Fruit fly (Drosophila melanogaster) whole organism, embryonic: ENCODE results near the gene Uba5.

Experiments
- Bdp1 ChIP-seq: fragments of 200-800 bp; sonication (Bioruptor generic); optimal IDR thresholded peaks from 3 replicates; lab custom pipeline; 2016; ENCODE audit warnings: missing biosample characterization, missing genetic modification characterization
- CG10654 ChIP-seq: fragments of 200-800 bp; sonication (Bioruptor generic); optimal IDR thresholded peaks from 2 replicates; lab custom pipeline; 2016; ENCODE audit warnings: missing biosample characterization, missing genetic modification characterization
- CG10979 ChIP-seq: fragments of 200-800 bp; sonication (Bioruptor generic); optimal IDR thresholded peaks from 2 replicates; lab custom pipeline; 2018; ENCODE audit warnings: missing biosample characterization, mild to moderate bottlenecking, missing genetic modification characterization, moderate library complexity
- CG11398 ChIP-seq: fragments of 200-800 bp; sonication (Bioruptor generic); optimal IDR thresholded peaks from 2 replicates; lab custom pipeline; 2016; ENCODE audit warnings: missing biosample characterization, missing genetic modification characterization
- CG11695 ChIP-seq: fragments of 200-800 bp; sonication (Bioruptor generic); IDR thresholded peaks from 3 replicates; pipeline ENCODE4 v1.3.6; 2022; ENCODE audit warnings: missing biosample characterization, missing genetic modification characterization
- CG12155 ChIP-seq: fragments of 200-800 bp; sonication (Bioruptor generic); optimal IDR thresholded peaks from 3 replicates; lab custom pipeline; 2016; ENCODE audit warnings: missing biosample characterization, missing genetic modification characterization
- CG14710 ChIP-seq: fragments of 200-800 bp; sonication (Bioruptor generic); optimal IDR thresholded peaks from 3 replicates; lab custom pipeline; 2019; ENCODE audit warnings: missing biosample characterization, mild to moderate bottlenecking, missing genetic modification characterization, moderate library complexity
- CG1529 ChIP-seq: fragments of 200-800 bp; sonication (Bioruptor generic); optimal IDR thresholded peaks from 3 replicates; lab custom pipeline; 2018; ENCODE audit warnings: missing biosample characterization, missing genetic modification characterization
- CG1647 ChIP-seq: fragments of 200-800 bp; sonication (Bioruptor generic); optimal IDR thresholded peaks from 3 replicates; lab custom pipeline; 2016; ENCODE audit warnings: missing biosample characterization, missing genetic modification characterization
- CG16813 ChIP-seq: fragments of 200-800 bp; sonication (Bioruptor generic); IDR thresholded peaks from 3 replicates; pipeline ENCODE4 v1.3.6; 2022; ENCODE audit warnings: missing biosample characterization, missing genetic modification characterization; ENCODE audit not compliant: partially characterized antibody
- CG2116 ChIP-seq: fragments of 200-800 bp; sonication (Bioruptor generic); optimal IDR thresholded peaks from 3 replicates; lab custom pipeline; 2018; ENCODE audit warnings: missing biosample characterization, mild to moderate bottlenecking, missing genetic modification characterization
- CG2712 ChIP-seq: fragments of 200-800 bp; optimal IDR thresholded peaks from 3 replicates; lab custom pipeline; 2019; ENCODE audit warnings: missing biosample characterization, mild to moderate bottlenecking, missing genetic modification characterization, moderate library complexity
- CG7357 ChIP-seq: fragments of 200-800 bp; sonication (Bioruptor generic); IDR thresholded peaks from 3 replicates; pipeline ENCODE4 v1.3.6; 2022; ENCODE audit warnings: missing biosample characterization, missing genetic modification characterization
- CG9932 ChIP-seq: fragments of 200-800 bp; sonication (Bioruptor generic); IDR thresholded peaks from 2 replicates; pipeline ENCODE4 v1.3.6; 2022; ENCODE audit warnings: missing biosample characterization, missing genetic modification characterization
- Chrac-16 ChIP-seq: fragments of 200-800 bp; sonication (Bioruptor generic); optimal IDR thresholded peaks from 3 replicates; lab custom pipeline; 2016; ENCODE audit warnings: missing biosample characterization, missing genetic modification characterization
- D19B ChIP-seq: fragments of 200-800 bp; sonication (Bioruptor generic); optimal IDR thresholded peaks from 2 replicates; lab custom pipeline; 2017; ENCODE audit warnings: missing biosample characterization, mild to moderate bottlenecking, missing genetic modification characterization
- Dad ChIP-seq: fragments of 200-800 bp; sonication (Bioruptor generic); optimal IDR thresholded peaks from 3 replicates; lab custom pipeline; 2016; ENCODE audit warnings: missing biosample characterization, missing genetic modification characterization
- Deaf1 ChIP-seq: fragments of 200-800 bp; optimal IDR thresholded peaks from 3 replicates; lab custom pipeline; 2019; ENCODE audit warnings: missing biosample characterization, mild to moderate bottlenecking, missing genetic modification characterization, moderate library complexity
- Elba2 ChIP-seq: fragments of 200-800 bp; sonication (Bioruptor generic); optimal IDR thresholded peaks from 3 replicates; lab custom pipeline; 2016; ENCODE audit warnings: missing biosample characterization, missing genetic modification characterization
- Fer2 ChIP-seq: fragments of 200-800 bp; sonication (Bioruptor generic); optimal IDR thresholded peaks from 2 replicates; lab custom pipeline; 2018; ENCODE audit warnings: missing biosample characterization, mild to moderate bottlenecking, missing genetic modification characterization, moderate library complexity
- HLH4C ChIP-seq: fragments of 200-800 bp; sonication (Bioruptor generic); IDR thresholded peaks from 3 replicates; pipeline ENCODE4 v1.3.6; 2022; ENCODE audit warnings: missing biosample characterization, missing genetic modification characterization; ENCODE audit not compliant: partially characterized antibody
- Hand ChIP-seq: fragments of 200-800 bp; sonication (Bioruptor generic); optimal IDR thresholded peaks from 2 replicates; lab custom pipeline; 2017; ENCODE audit warnings: mild to moderate bottlenecking, missing biosample characterization, missing genetic modification reagents, missing genetic modification characterization
- MESR4 ChIP-seq: fragments of 200-800 bp; sonication (Bioruptor generic); optimal IDR thresholded peaks from 2 replicates; lab custom pipeline; 2018; ENCODE audit warnings: missing biosample characterization, mild to moderate bottlenecking, missing genetic modification characterization, moderate library complexity
- MTF-1 ChIP-seq: fragments of 200-800 bp; sonication (Bioruptor generic); optimal IDR thresholded peaks from 2 replicates; lab custom pipeline; 2018; ENCODE audit warnings: missing biosample characterization, mild to moderate bottlenecking, missing genetic modification characterization, borderline replicate concordance
- Med ChIP-seq: fragments of 200-800 bp; sonication (Bioruptor generic); peaks from one replicate; lab custom pipeline; 2016; ENCODE audit warnings: missing biosample characterization, missing genetic modification characterization, mild to moderate bottlenecking, inconsistent platforms, moderate library complexity
- Opbp ChIP-seq: fragments of 200-800 bp; sonication (Bioruptor generic); IDR thresholded peaks from 3 replicates; pipeline ENCODE4 v1.3.6; 2022; ENCODE audit warnings: missing biosample characterization, missing genetic modification characterization; ENCODE audit not compliant: partially characterized antibody
- TFAM ChIP-seq: fragments of 200-800 bp; sonication (Bioruptor generic); optimal IDR thresholded peaks from 2 replicates; lab custom pipeline; 2017; ENCODE audit warnings: missing biosample characterization, missing genetic modification characterization, inconsistent platforms
- Tbp ChIP-seq: fragments of >200 bp; optimal IDR thresholded peaks from 2 replicates; lab custom pipeline; 2018; ENCODE audit warnings: missing biosample characterization, missing genetic modification characterization
- Trl ChIP-seq, 3 experiments: fragments of >200 bp in 2 of 3; fragments of 200-800 bp in 1 of 3; sonication (Bioruptor generic) in 1 of 3; optimal IDR thresholded peaks; 2 replicates in 1 of 3; 3 replicates in 2 of 3; lab custom pipeline; 2016 to 2017; ENCODE audit warnings: missing biosample characterization in 1 of 3, missing genetic modification characterization in 1 of 3
- Xrp1 ChIP-seq: fragments of 200-800 bp; sonication (Bioruptor generic); IDR thresholded peaks from 2 replicates; pipeline ENCODE4 v1.3.6; 2022; ENCODE audit warnings: missing biosample characterization, missing genetic modification characterization
- ash1 ChIP-seq: fragments of 200-800 bp; sonication (Bioruptor generic); optimal IDR thresholded peaks from 2 replicates; lab custom pipeline; 2018; ENCODE audit warnings: missing biosample characterization, mild to moderate bottlenecking, missing genetic modification characterization
- bsh ChIP-seq, 2 experiments: fragments of 200-800 bp; sonication (Bioruptor generic); optimal IDR thresholded peaks; 2 replicates each; lab custom pipeline; 2017 to 2018; ENCODE audit warnings: mild to moderate bottlenecking in 2 of 2, missing biosample characterization in 2 of 2, missing genetic modification characterization in 2 of 2, moderate library complexity in 1 of 2
- cas ChIP-seq: fragments of 200-800 bp; sonication (Bioruptor generic); IDR thresholded peaks from 2 replicates; pipeline ENCODE4 v1.3.6; 2022; ENCODE audit warnings: missing biosample characterization, missing genetic modification characterization
- dan ChIP-seq: fragments of 200-800 bp; sonication (Bioruptor generic); IDR thresholded peaks from 2 replicates; pipeline ENCODE4 v1.3.6; 2022; ENCODE audit warnings: missing biosample characterization, missing genetic modification characterization
- fu2 ChIP-seq: fragments of 200-800 bp; sonication (Bioruptor generic); optimal IDR thresholded peaks from 2 replicates; lab custom pipeline; 2016; ENCODE audit warnings: missing biosample characterization, missing genetic modification characterization
- hkb ChIP-seq, 2 experiments: fragments of 200-800 bp in 1 of 2; fragments of >200 bp in 1 of 2; sonication (Bioruptor generic) in 1 of 2; IDR thresholded peaks in 1 of 2; optimal IDR thresholded peaks in 1 of 2; 2 replicates each; pipeline versions ENCODE4 v1.3.6 to Lab custom; 2017 to 2022; ENCODE audit warnings: missing biosample characterization in 1 of 2, missing genetic modification characterization in 1 of 2
- klu ChIP-seq: fragments of 200-800 bp; sonication (Bioruptor generic); IDR thresholded peaks from 2 replicates; pipeline ENCODE4 v1.3.6; 2022; ENCODE audit warnings: missing biosample characterization, missing genetic modification characterization
- lab ChIP-seq: fragments of 200-800 bp; sonication (Bioruptor generic); optimal IDR thresholded peaks from 3 replicates; lab custom pipeline; 2017; ENCODE audit warnings: missing biosample characterization, missing genetic modification characterization, mild to moderate bottlenecking, moderate library complexity, missing genetic modification reagents
- nau ChIP-seq: fragments of 200-800 bp; sonication (Bioruptor generic); optimal IDR thresholded peaks from 3 replicates; lab custom pipeline; 2017; ENCODE audit warnings: missing biosample characterization, mild to moderate bottlenecking, missing genetic modification characterization, missing genetic modification reagents
- nerfin-2 ChIP-seq: fragments of 200-800 bp; sonication (Bioruptor generic); IDR thresholded peaks from 2 replicates; pipeline ENCODE4 v1.3.6; 2022; ENCODE audit warnings: missing biosample characterization, missing genetic modification characterization; ENCODE audit not compliant: partially characterized antibody
- nom ChIP-seq: fragments of 200-800 bp; sonication (Bioruptor generic); optimal IDR thresholded peaks from 2 replicates; lab custom pipeline; 2017; ENCODE audit warnings: missing biosample characterization, missing genetic modification characterization, mild to moderate bottlenecking, moderate library complexity, missing genetic modification reagents
- phol ChIP-seq: fragments of 200-800 bp; sonication (Bioruptor generic); optimal IDR thresholded peaks from 3 replicates; lab custom pipeline; 2018; ENCODE audit warnings: missing biosample characterization, mild to moderate bottlenecking, missing genetic modification characterization, moderate library complexity
- run ChIP-seq: fragments of 200-800 bp; sonication (Bioruptor generic); optimal IDR thresholded peaks from 3 replicates; lab custom pipeline; 2018; ENCODE audit warnings: missing biosample characterization, mild to moderate bottlenecking, missing genetic modification characterization
- tap ChIP-seq: fragments of 200-800 bp; optimal IDR thresholded peaks from 3 replicates; lab custom pipeline; 2019; ENCODE audit warnings: missing biosample characterization, mild to moderate bottlenecking, missing genetic modification characterization, moderate library complexity
- tin ChIP-seq: fragments of 200-800 bp; sonication (Bioruptor generic); optimal IDR thresholded peaks from 3 replicates; lab custom pipeline; 2016; ENCODE audit warnings: missing biosample characterization, missing genetic modification characterization
- trh ChIP-seq: fragments of 200-800 bp; sonication (Bioruptor generic); optimal IDR thresholded peaks from 2 replicates; lab custom pipeline; 2016; ENCODE audit warnings: missing biosample characterization, missing genetic modification characterization

The Uba5 gene

DNA sequence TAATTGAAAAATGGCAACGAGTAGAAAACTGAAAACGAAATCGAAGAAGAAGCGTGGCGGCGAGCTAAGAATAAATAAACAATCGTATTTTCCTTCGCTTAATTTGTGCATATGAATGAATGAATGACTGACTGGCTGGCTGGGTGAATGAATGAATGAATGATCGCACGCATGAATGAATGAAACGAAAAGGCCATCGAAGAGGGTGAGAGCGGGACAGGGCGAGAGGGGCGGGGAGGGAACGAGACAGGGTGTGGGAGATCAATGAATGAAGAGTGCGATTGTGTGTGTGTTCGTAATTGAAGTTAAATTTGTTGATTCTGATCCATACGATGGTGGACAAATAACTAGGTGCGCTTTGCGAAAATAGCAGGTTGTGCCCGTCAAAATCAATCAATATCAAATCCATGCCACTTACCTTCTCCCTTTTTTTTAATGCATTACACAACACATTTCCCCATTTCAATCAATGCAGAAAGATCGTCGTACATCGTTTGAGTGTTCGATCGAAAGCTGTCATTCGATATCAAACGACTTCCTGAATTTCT, 43.8 kb downstream of the Uba5 start (continued):
- no peak for TF ChIP-seq CG14710
- no peak for TF ChIP-seq lab (GFP tag; lab: Kevin White, UChicago)
- 0 out of 3 replicates have a peak, but pooled peaks have one; percentile 17 for TF ChIP-seq CG11695
- TF ChIP-seq Bdp1 = no peak
- TF ChIP-seq nom (GFP tag; lab: Kevin White, UChicago) = no peak
- TF ChIP-seq Opbp (GFP tag; lab: Robert Waterston, UW) = no peak
- peak in 1 of 2 experiments; percentile 3 for TF ChIP-seq bsh (GFP tag; optimal IDR thresholded peaks at IDR 0.05; lab: Kevin White, UChicago)
- no peak for TF ChIP-seq CG16813 (GFP tag; lab: Robert Waterston, UW)
- TF ChIP-seq, all 482 proteins: peak for 17

DNA sequence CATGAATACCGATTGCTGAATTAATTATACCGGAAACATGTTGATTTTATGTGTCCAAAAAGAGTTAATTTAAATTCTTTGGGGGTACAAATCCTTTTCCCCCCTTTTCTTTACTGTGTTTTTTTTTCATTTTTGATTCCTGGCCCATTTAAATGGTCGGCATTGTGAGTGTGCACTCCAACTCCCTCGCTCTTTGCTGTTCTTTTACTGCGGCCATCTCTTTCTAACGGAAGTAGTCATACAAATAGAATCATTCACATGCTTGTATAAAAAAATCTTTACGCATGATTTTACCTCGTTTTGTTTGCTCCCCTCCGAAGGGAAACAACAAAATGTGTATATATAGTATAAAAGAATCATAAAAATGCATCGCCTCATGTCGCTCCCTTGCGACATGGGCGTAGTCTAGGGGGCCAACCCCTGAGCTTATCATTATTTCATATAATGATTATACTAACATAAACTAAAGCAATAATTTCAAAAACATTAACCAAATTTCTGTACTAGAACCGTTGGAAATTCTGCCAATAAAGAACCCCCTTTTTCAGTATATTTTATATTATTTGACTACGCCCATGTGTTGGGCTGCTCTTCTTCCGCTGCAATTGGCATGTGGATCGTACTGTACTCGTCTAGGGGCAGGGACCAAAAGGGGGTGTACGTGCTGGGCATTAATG, 44.8 kb downstream of the Uba5 start:
- peak; percentile 93 for TF ChIP-seq Xrp1 (GFP tag; lab: Robert Waterston, UW)
- no peak for TF ChIP-seq Tbp (GFP tag; lab: Kevin White, UChicago)
- TF ChIP-seq CG2116 (GFP tag; lab: Kevin White, UChicago) = peak; percentile 31
- TF ChIP-seq CG12155 (GFP tag; lab: Kevin White, UChicago) = peak; percentile 31
- no peak for TF ChIP-seq ash1
- peak; percentile 93 for TF ChIP-seq CG10979 (tag; lab: Kevin White, UChicago)
- TF ChIP-seq TFAM (GFP tag; lab: Kevin White, UChicago) = peak; percentile 43
- TF ChIP-seq MESR4 (GFP tag; lab: Kevin White, UChicago) = no peak
- peak; percentile 66 for TF ChIP-seq Chrac-16 (GFP tag; lab: Kevin White, UChicago)
- peak; percentile 51 for TF ChIP-seq Dad
- no peak for TF ChIP-seq Elba2 (GFP tag; lab: Kevin White, UChicago)
- no peak for TF ChIP-seq nerfin-2 (GFP tag; lab: Robert Waterston, UW)
- peak; percentile 78 for TF ChIP-seq tin (GFP tag; lab: Kevin White, UChicago)
- peak; percentile 57 for TF ChIP-seq CG10654 (GFP tag; lab: Kevin White, UChicago)
- TF ChIP-seq CG11398 = no peak
- peak; percentile 78 for TF ChIP-seq tap
- no peak for TF ChIP-seq Fer2 (tag; lab: Kevin White, UChicago)
- no peak for TF ChIP-seq CG9932 (GFP tag; lab: Robert Waterston, UW)
- no peak for TF ChIP-seq fu2 (GFP tag; lab: Kevin White, UChicago)
- peak; percentile 55 for TF ChIP-seq CG1647 (GFP tag; lab: Kevin White, UChicago)
- TF ChIP-seq cas (GFP tag; lab: Robert Waterston, UW) = no peak
- TF ChIP-seq MTF-1 (GFP tag; lab: Kevin White, UChicago) = peak; percentile 47
- TF ChIP-seq D19B (GFP tag; lab: Kevin White, UChicago) = no peak
- TF ChIP-seq dan (GFP tag; lab: Robert Waterston, UW) = peak; percentile 72; the same call in 1 of the 2 replicates
- peak; percentile 88 for TF ChIP-seq Med (GFP tag; lab: Kevin White, UChicago)
- TF ChIP-seq CG1529 (GFP tag; lab: Kevin White, UChicago) = peak; percentile 87
- TF ChIP-seq lab (GFP tag; lab: Kevin White, UChicago) = peak; percentile 61
- no peak for TF ChIP-seq hkb (optimal IDR thresholded peaks at IDR 0.05; lab: Kevin White, UChicago)
- peak; percentile 79 for TF ChIP-seq hkb (GFP tag; IDR thresholded peaks at IDR 0.05; lab: Robert Waterston, UW)
- TF ChIP-seq nau (GFP tag; lab: Kevin White, UChicago) = peak; percentile 22
- TF ChIP-seq Hand (GFP tag; lab: Kevin White, UChicago) = peak; percentile 18
- peak; percentile 74 for TF ChIP-seq CG7357 (GFP tag; lab: Robert Waterston, UW)
- TF ChIP-seq Trl (optimal IDR thresholded peaks at IDR 0.05; lab: Kevin White, UChicago) = no peak
- peak; percentile 51 for TF ChIP-seq Trl (GFP tag; optimal IDR thresholded peaks at IDR 0.05; lab: Kevin White, UChicago)
- peak; percentile 93 for TF ChIP-seq CG2712 (tag; lab: Kevin White, UChicago)
- TF ChIP-seq phol (tag; lab: Kevin White, UChicago) = peak; percentile 89
- TF ChIP-seq Deaf1 (tag; lab: Kevin White, UChicago) = peak; percentile 45
- no peak for TF ChIP-seq klu (GFP tag; lab: Robert Waterston, UW)
- peak; percentile 63 for TF ChIP-seq run (tag; lab: Kevin White, UChicago)
- TF ChIP-seq HLH4C (GFP tag; lab: Robert Waterston, UW) = no peak
- peak; percentile 39 for TF ChIP-seq trh (GFP tag; lab: Kevin White, UChicago)
